Worm (Caenorhabditis elegans): ENCODE measurements around the gene trmt-10C.2.

DNA sequence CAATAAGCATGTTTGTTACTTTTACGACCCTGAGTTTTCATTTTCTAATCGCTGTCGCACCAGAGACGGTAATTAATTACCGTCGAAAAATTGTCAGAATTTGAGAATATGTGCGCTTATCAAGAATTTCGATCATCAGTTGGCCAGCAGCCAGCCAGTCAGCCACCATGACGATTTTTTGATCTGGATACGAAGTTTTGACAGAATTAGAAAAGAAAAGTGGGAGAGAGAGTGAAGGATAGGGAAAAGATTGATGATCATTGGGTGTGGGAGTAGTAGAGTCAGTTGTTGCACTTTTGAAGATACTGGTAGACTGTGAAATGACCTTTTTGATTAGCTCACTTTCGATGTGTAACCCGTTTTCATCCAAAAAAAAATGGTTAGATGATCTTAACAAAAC, 18.3 kb downstream of the trmt-10C.2 start:
- TF ChIP-seq unc-62 (GFP tag; optimal IDR thresholded peaks at IDR 0.05 in 1 of 2) (peak in 1 of 2 experiments; percentile 99), unc-62 (tag; optimal IDR thresholded peaks at IDR 0.05) (no peak), zag-1 (tag; optimal IDR thresholded peaks at IDR 0.05) (no peak), lin-13 (GFP tag; optimal IDR thresholded peaks at IDR 0.05) (no peak), lir-3 (tag; optimal IDR thresholded peaks at IDR 0.05) (no peak)

Measured in whole organism, L4 larva.